Worm (Caenorhabditis elegans): ENCODE measurements around the gene W06H8.2.

ce11 chrV:6213216-6213735 is 6.7 kb downstream of the W06H8.2 start:
- TF ChIP-seq T26A5.8 (tag; optimal IDR thresholded peaks at IDR 0.05) (no peak), Y53F4B.3 (GFP tag; IDR thresholded peaks at IDR 0.05) (no peak), let-607 (tag; optimal IDR thresholded peaks at IDR 0.05) (no peak), hsf-1 (GFP tag; IDR thresholded peaks at IDR 0.05) (no peak), nhr-179 (tag; optimal IDR thresholded peaks at IDR 0.05) (no peak), snpc-4 (GFP tag; optimal IDR thresholded peaks at IDR 0.05) (no peak), snpc-4 (tag; optimal IDR thresholded peaks at IDR 0.05) (no peak), lsl-1 (GFP tag; optimal IDR thresholded peaks at IDR 0.05) (no peak), somi-1 (GFP tag; optimal IDR thresholded peaks at IDR 0.05) (no peak), F33H1.4 (GFP tag; IDR thresholded peaks at IDR 0.05) (no peak), pha-4 (tag; optimal IDR thresholded peaks at IDR 0.05) (no peak), lin-35 (GFP tag; optimal IDR thresholded peaks at IDR 0.05) (no peak), lir-1 (GFP tag; conservative IDR thresholded peaks at IDR 0.05) (no peak)
